Worm (Caenorhabditis elegans): ENCODE results near the gene ubc-15.

ce11 chrII:2862557-2863035 is 50.8 kb downstream of the ubc-15 start:
- no peak for TF ChIP-seq ref-1 (GFP tag; conservative IDR thresholded peaks at IDR 0.05)
- no peak for TF ChIP-seq flt-1 (GFP tag; IDR thresholded peaks at IDR 0.05)
- TF ChIP-seq tab-1 (GFP tag; IDR thresholded peaks at IDR 0.05) = no peak
- TF ChIP-seq med-1 (GFP tag; optimal IDR thresholded peaks at IDR 0.05; ENCODE audit: insufficient read depth) = no peak
- TF ChIP-seq klf-2 (GFP tag; conservative IDR thresholded peaks at IDR 0.05) = no peak
